Fruit fly (Drosophila melanogaster) whole organism, prepupa: ENCODE results near the gene Drgx.

Experiments used
- Blimp-1 ChIP-seq: fragments of 200-800 bp; sonication (Bioruptor generic); optimal IDR thresholded peaks from 3 replicates; lab custom pipeline; 2017; ENCODE audit warnings: missing biosample characterization, missing genetic modification characterization, mild to moderate bottlenecking, moderate library complexity, missing genetic modification reagents
- CG10631 ChIP-seq: fragments of 200-800 bp; sonication (Bioruptor generic); optimal IDR thresholded peaks from 2 replicates; lab custom pipeline; 2016; ENCODE audit warnings: missing biosample characterization, missing genetic modification characterization
- CG10669 ChIP-seq: fragments of 200-800 bp; sonication (Bioruptor generic); optimal IDR thresholded peaks from 3 replicates; lab custom pipeline; 2018; ENCODE audit warnings: missing biosample characterization, mild to moderate bottlenecking, missing genetic modification characterization, moderate library complexity
- CG11294 ChIP-seq: fragments of 200-800 bp; sonication (Bioruptor generic); IDR thresholded peaks from 2 replicates; pipeline ENCODE4 v1.3.6; 2022; ENCODE audit warnings: missing biosample characterization, missing genetic modification characterization
- CG11762 ChIP-seq: fragments of 200-800 bp; sonication (Bioruptor generic); optimal IDR thresholded peaks from 3 replicates; lab custom pipeline; 2016; ENCODE audit warnings: missing biosample characterization, missing genetic modification characterization; ENCODE audit not compliant: insufficient read depth
- CG11902 ChIP-seq: fragments of 200-800 bp; sonication (Bioruptor generic); optimal IDR thresholded peaks from 3 replicates; lab custom pipeline; 2016; ENCODE audit warnings: missing biosample characterization, missing genetic modification characterization
- CG15336 ChIP-seq: fragments of 200-800 bp; sonication (Bioruptor generic); IDR thresholded peaks from 2 replicates; pipeline ENCODE4 v1.3.6; 2022; ENCODE audit warnings: missing biosample characterization, missing genetic modification characterization
- CG1621 ChIP-seq: fragments of 200-800 bp; sonication (Bioruptor generic); optimal IDR thresholded peaks from 3 replicates; lab custom pipeline; 2018; ENCODE audit warnings: missing biosample characterization, mild to moderate bottlenecking, missing genetic modification characterization
- CG16779 ChIP-seq: fragments of 200-800 bp; sonication (Bioruptor generic); optimal IDR thresholded peaks from 3 replicates; lab custom pipeline; 2017; ENCODE audit warnings: missing biosample characterization, mild to moderate bottlenecking, missing genetic modification characterization
- CG3032 ChIP-seq: fragments of 200-800 bp; optimal IDR thresholded peaks from 2 replicates; lab custom pipeline; 2019; ENCODE audit warnings: missing biosample characterization, mild to moderate bottlenecking, missing genetic modification characterization, moderate library complexity
- CG31627 ChIP-seq: fragments of 200-800 bp; sonication (Bioruptor generic); optimal IDR thresholded peaks from 3 replicates; lab custom pipeline; 2016; ENCODE audit warnings: missing biosample characterization, missing genetic modification characterization
- CG32006 ChIP-seq: fragments of 200-800 bp; sonication (Bioruptor generic); optimal IDR thresholded peaks from 3 replicates; lab custom pipeline; 2017; ENCODE audit warnings: missing biosample characterization, mild to moderate bottlenecking, missing genetic modification characterization
- CG34406 ChIP-seq: fragments of 200-800 bp; sonication (Bioruptor generic); optimal IDR thresholded peaks from 3 replicates; lab custom pipeline; 2016; ENCODE audit warnings: missing biosample characterization, missing genetic modification characterization
- CG3919 ChIP-seq: fragments of 200-800 bp; sonication (Bioruptor generic); optimal IDR thresholded peaks from 3 replicates; lab custom pipeline; 2016; ENCODE audit warnings: missing biosample characterization, missing genetic modification characterization
- CG6163 ChIP-seq: fragments of 200-800 bp; sonication (Bioruptor generic); IDR thresholded peaks from 3 replicates; pipeline ENCODE4 v1.3.6; 2022; ENCODE audit warnings: missing biosample characterization, missing genetic modification characterization
- CG6276 ChIP-seq: fragments of 200-800 bp; sonication (Bioruptor generic); optimal IDR thresholded peaks from 2 replicates; lab custom pipeline; 2017; ENCODE audit warnings: missing biosample characterization, mild to moderate bottlenecking, missing genetic modification characterization
- CG6792 ChIP-seq: fragments of 200-800 bp; sonication (Bioruptor generic); optimal IDR thresholded peaks from 3 replicates; lab custom pipeline; 2016; ENCODE audit warnings: missing biosample characterization, missing genetic modification characterization
- CG6808 ChIP-seq: fragments of 200-800 bp; sonication (Bioruptor generic); optimal IDR thresholded peaks from 3 replicates; lab custom pipeline; 2017; ENCODE audit warnings: missing biosample characterization, missing genetic modification characterization, mild to moderate bottlenecking, moderate library complexity, missing genetic modification reagents
- CG7368 ChIP-seq: fragments of 200-800 bp; sonication (Bioruptor generic); optimal IDR thresholded peaks from 3 replicates; lab custom pipeline; 2016; ENCODE audit warnings: missing biosample characterization, missing genetic modification characterization
- CG8119 ChIP-seq: fragments of 200-800 bp; sonication (Bioruptor generic); IDR thresholded peaks from 3 replicates; pipeline ENCODE4 v1.3.6; 2022; ENCODE audit warnings: missing biosample characterization, missing genetic modification characterization
- CG8319 ChIP-seq: fragments of 200-800 bp; sonication (Bioruptor generic); optimal IDR thresholded peaks from 3 replicates; lab custom pipeline; 2016; ENCODE audit warnings: missing biosample characterization, missing genetic modification characterization
- CG8632 ChIP-seq: fragments of 200-800 bp; sonication (Bioruptor generic); optimal IDR thresholded peaks from 3 replicates; lab custom pipeline; 2016; ENCODE audit warnings: missing biosample characterization, missing genetic modification characterization
- Eip75B ChIP-seq: fragments of 200-800 bp; sonication (Bioruptor generic); optimal IDR thresholded peaks from 3 replicates; lab custom pipeline; 2016; ENCODE audit warnings: missing biosample characterization, missing genetic modification characterization
- Eip78C ChIP-seq: fragments of 200-800 bp; sonication (Bioruptor generic); peaks from one replicate; lab custom pipeline; 2016; ENCODE audit warnings: missing biosample characterization, missing genetic modification characterization
- Eip93F ChIP-seq: fragments of 200-800 bp; sonication (Bioruptor generic); optimal IDR thresholded peaks from 2 replicates; lab custom pipeline; 2016; ENCODE audit warnings: missing biosample characterization, mild to moderate bottlenecking, missing genetic modification characterization
- Gug ChIP-seq: fragments of 200-800 bp; sonication (Bioruptor generic); IDR thresholded peaks from 2 replicates; pipeline ENCODE4 v1.3.6; 2022; ENCODE audit warnings: missing biosample characterization, missing genetic modification characterization
- Hr38 ChIP-seq: sonication (Bioruptor generic); optimal IDR thresholded peaks from 2 replicates; lab custom pipeline; 2016; ENCODE audit warnings: missing biosample characterization, missing genetic modification characterization
- Hr4 ChIP-seq: fragments of 200-800 bp; sonication (Bioruptor generic); optimal IDR thresholded peaks from 3 replicates; lab custom pipeline; 2016; ENCODE audit warnings: missing biosample characterization, missing genetic modification characterization
- OdsH ChIP-seq: fragments of 200-800 bp; sonication (Bioruptor generic); optimal IDR thresholded peaks from 3 replicates; lab custom pipeline; 2016; ENCODE audit warnings: missing biosample characterization, missing genetic modification characterization
- Sox14 ChIP-seq: fragments of 200-800 bp; sonication (Bioruptor generic); optimal IDR thresholded peaks from 3 replicates; lab custom pipeline; 2016; ENCODE audit warnings: missing biosample characterization, missing genetic modification characterization
- achi ChIP-seq: fragments of 200-800 bp; sonication (Bioruptor generic); optimal IDR thresholded peaks from 3 replicates; lab custom pipeline; 2016; ENCODE audit warnings: missing biosample characterization, missing genetic modification characterization
- acj6 ChIP-seq: fragments of 200-800 bp; sonication (Bioruptor generic); optimal IDR thresholded peaks from 3 replicates; lab custom pipeline; 2016; ENCODE audit warnings: missing biosample characterization, missing genetic modification characterization
- cyc ChIP-seq: fragments of 200-800 bp; sonication (Bioruptor generic); optimal IDR thresholded peaks from 3 replicates; lab custom pipeline; 2016; ENCODE audit warnings: missing biosample characterization, missing genetic modification characterization
- dac ChIP-seq: fragments of 200-800 bp; sonication (Bioruptor generic); optimal IDR thresholded peaks from 2 replicates; lab custom pipeline; 2017; ENCODE audit warnings: missing biosample characterization, mild to moderate bottlenecking, missing genetic modification characterization
- dsx ChIP-seq: fragments of 200-800 bp; optimal IDR thresholded peaks from 3 replicates; lab custom pipeline; 2019; ENCODE audit warnings: missing biosample characterization, mild to moderate bottlenecking, missing genetic modification characterization, moderate library complexity; ENCODE audit not compliant: poor library complexity, severe bottlenecking
- eg ChIP-seq: fragments of 200-800 bp; sonication (Bioruptor generic); IDR thresholded peaks from 3 replicates; pipeline ENCODE4 v1.3.6; 2022; ENCODE audit warnings: missing biosample characterization, missing genetic modification characterization
- fd59A ChIP-seq: fragments of 200-800 bp; sonication (Bioruptor generic); optimal IDR thresholded peaks from 2 replicates; lab custom pipeline; 2017; ENCODE audit warnings: missing biosample characterization, mild to moderate bottlenecking, missing genetic modification characterization, missing genetic modification reagents
- fd85E ChIP-seq: fragments of 200-800 bp; sonication (Bioruptor generic); optimal IDR thresholded peaks from 3 replicates; lab custom pipeline; 2016; ENCODE audit warnings: missing biosample characterization, missing genetic modification characterization
- fkh ChIP-seq: fragments of 200-800 bp; sonication (Bioruptor generic); optimal IDR thresholded peaks from 3 replicates; lab custom pipeline; 2017; ENCODE audit warnings: missing biosample characterization, mild to moderate bottlenecking, missing genetic modification characterization, moderate library complexity
- lz ChIP-seq: fragments of 200-800 bp; sonication (Bioruptor generic); optimal IDR thresholded peaks from 3 replicates; lab custom pipeline; 2016; ENCODE audit warnings: missing biosample characterization, missing genetic modification characterization
- net ChIP-seq: fragments of 200-800 bp; sonication (Bioruptor generic); optimal IDR thresholded peaks from 3 replicates; lab custom pipeline; 2016; ENCODE audit warnings: missing biosample characterization, missing genetic modification characterization
- spab ChIP-seq: fragments of 200-800 bp; sonication (Bioruptor generic); optimal IDR thresholded peaks from 2 replicates; lab custom pipeline; 2017; ENCODE audit warnings: missing biosample characterization, mild to moderate bottlenecking, missing genetic modification characterization, missing genetic modification reagents
- ss ChIP-seq, 2 experiments: fragments of 200-800 bp; sonication (Bioruptor generic); optimal IDR thresholded peaks; 2 replicates in 1 of 2; 3 replicates in 1 of 2; lab custom pipeline; 2017 to 2018; ENCODE audit warnings: mild to moderate bottlenecking in 2 of 2, missing biosample characterization in 2 of 2, missing genetic modification characterization in 2 of 2, moderate library complexity in 1 of 2
- svp ChIP-seq: fragments of 200-800 bp; sonication (Bioruptor generic); peaks from one replicate; lab custom pipeline; 2016; ENCODE audit warnings: missing biosample characterization, missing genetic modification characterization
- topi ChIP-seq: fragments of 200-800 bp; sonication (Bioruptor generic); optimal IDR thresholded peaks from 3 replicates; lab custom pipeline; 2016; ENCODE audit warnings: missing biosample characterization, missing genetic modification characterization
- vri ChIP-seq: fragments of 200-800 bp; sonication (Bioruptor generic); optimal IDR thresholded peaks from 3 replicates; lab custom pipeline; 2016; ENCODE audit warnings: missing biosample characterization, mild to moderate bottlenecking, missing genetic modification characterization

Drgx gene

dm6 chr2L:3624784-3625183, 37.8 kb upstream of the Drgx start:
- no peak for TF ChIP-seq dsx (GFP tag; lab: Kevin White, UChicago)
- TF ChIP-seq OdsH (GFP tag; lab: Kevin White, UChicago) = peak; percentile 26
- peak; percentile 54 for TF ChIP-seq CG6276 (GFP tag; lab: Kevin White, UChicago)
- TF ChIP-seq dac (GFP tag; lab: Kevin White, UChicago) = peak; percentile 12
- TF ChIP-seq Eip75B (GFP tag; lab: Kevin White, UChicago) = no peak
- peak; percentile 35; the same call in 1 of the 2 replicates for TF ChIP-seq Gug (GFP tag; lab: Robert Waterston, UW)
- TF ChIP-seq acj6 (GFP tag; lab: Kevin White, UChicago) = peak; percentile 44
- peak; percentile 74 for TF ChIP-seq CG8119 (GFP tag; lab: Robert Waterston, UW)
- TF ChIP-seq Hr4 (GFP tag; lab: Kevin White, UChicago) = peak; percentile 61
- peak; percentile 67 for TF ChIP-seq CG15336 (GFP tag; lab: Robert Waterston, UW)
- TF ChIP-seq topi (GFP tag; lab: Kevin White, UChicago) = no peak
- TF ChIP-seq eg = peak; percentile 83
- peak; percentile 52; the same call in 1 of the 3 replicates for TF ChIP-seq CG6163 (GFP tag; lab: Robert Waterston, UW)
- no peak for TF ChIP-seq svp (GFP tag; lab: Kevin White, UChicago)
- no peak for TF ChIP-seq Hr38 (GFP tag; lab: Kevin White, UChicago)
- TF ChIP-seq CG32006 (GFP tag; lab: Kevin White, UChicago) = peak; percentile 76
- TF ChIP-seq Eip78C (GFP tag; lab: Kevin White, UChicago) = peak; percentile 68
- TF ChIP-seq ss (GFP tag; optimal IDR thresholded peaks at IDR 0.05; lab: Kevin White, UChicago) = no peak

- TF ChIP-seq CG8632 (no peak), CG10669 (GFP tag; lab: Kevin White, UChicago) (no peak), Eip78C (GFP tag; lab: Kevin White, UChicago) (peak; percentile 25), CG3032 (tag; lab: Kevin White, UChicago) (no peak), Blimp-1 (GFP tag; lab: Kevin White, UChicago) (no peak), spab (GFP tag; lab: Kevin White, UChicago) (no peak), fd85E (no peak), CG3919 (GFP tag; lab: Kevin White, UChicago) (no peak), svp (GFP tag; lab: Kevin White, UChicago) (no peak), Eip93F (GFP tag; lab: Kevin White, UChicago) (no peak), topi (GFP tag; lab: Kevin White, UChicago) (no peak), CG31627 (GFP tag; lab: Kevin White, UChicago) (no peak), fkh (GFP tag; lab: Kevin White, UChicago) (peak; percentile 93), CG6808 (GFP tag; lab: Kevin White, UChicago) (no peak), eg (peak; percentile 29; the same call in 1 of the 3 replicates), CG1621 (tag; lab: Kevin White, UChicago) (no peak), CG8319 (GFP tag; lab: Kevin White, UChicago) (no peak), CG6792 (GFP tag; lab: Kevin White, UChicago) (no peak), vri (peak; percentile 27), CG11902 (no peak), CG8119 (GFP tag; lab: Robert Waterston, UW) (no peak), CG34406 (GFP tag; lab: Kevin White, UChicago) (no peak), fd59A (no peak), net (GFP tag; lab: Kevin White, UChicago) (no peak)
Observed at dm6 chr2L:3628819-3629218, 33.7 kb upstream of the Drgx start.

- TF ChIP-seq CG16779 (peak; percentile 58), CG11294 (peak; percentile 25; the same call in 1 of the 2 replicates), CG15336 (GFP tag; lab: Robert Waterston, UW) (peak; percentile 63), svp (GFP tag; lab: Kevin White, UChicago) (peak; percentile 95), Eip75B (GFP tag; lab: Kevin White, UChicago) (peak; percentile 86), achi (peak; percentile 74), Eip93F (GFP tag; lab: Kevin White, UChicago) (no peak), Gug (GFP tag; lab: Robert Waterston, UW) (no peak), dac (GFP tag; lab: Kevin White, UChicago) (no peak), CG6163 (GFP tag; lab: Robert Waterston, UW) (peak; percentile 87), cyc (peak; percentile 76), vri (no peak), CG8632 (peak; percentile 86), Hr38 (GFP tag; lab: Kevin White, UChicago) (no peak), lz (GFP tag; lab: Kevin White, UChicago) (peak; percentile 71), dsx (GFP tag; lab: Kevin White, UChicago) (peak; percentile 80), CG10631 (peak; percentile 78), CG1621 (tag; lab: Kevin White, UChicago) (peak; percentile 82), CG6276 (GFP tag; lab: Kevin White, UChicago) (no peak), CG7368 (GFP tag; lab: Kevin White, UChicago) (peak; percentile 65), Sox14 (GFP tag; lab: Kevin White, UChicago) (peak; percentile 56), CG34406 (GFP tag; lab: Kevin White, UChicago) (peak; percentile 84), CG11762 (peak; percentile 74)
Observed at dm6 chr2L:3629466-3629865, 33.1 kb upstream of the Drgx start.
